Fruit fly (Drosophila melanogaster): ENCODE data around the gene CG17036.

The CG17036 gene

dm6 chr2L:12700381-12700963, at the start of gene CG17036:
TSS of gene CG17036 (minus strand) at chr2L:12700746.
- TF ChIP-seq noc (tag; optimal IDR thresholded peaks at IDR 0.05): peak; percentile 37

dm6 chr2L:12750060-12750459, 49.5 kb upstream of the CG17036 start:
- TF ChIP-seq noc (tag; optimal IDR thresholded peaks at IDR 0.05): no peak

- TF ChIP-seq noc (tag; optimal IDR thresholded peaks at IDR 0.05): peak; percentile 92
These were observed 21.3 kb upstream of the CG17036 start, which contains the start of gene Pih1D1 for dm6 chr2L:12721794-12722315. TSS of gene Pih1D1 (minus strand) at chr2L:12721843.

- TF ChIP-seq noc (tag; optimal IDR thresholded peaks at IDR 0.05): peak; percentile 84
These were observed 20.2 kb upstream of the CG17036 start for dm6 chr2L:12720430-12721396.

dm6 chr2L:12719712-12720429, 19.3 kb upstream of the CG17036 start:
- TF ChIP-seq noc (tag; optimal IDR thresholded peaks at IDR 0.05): peak; percentile 17

dm6 chr2L:12718437-12719376, 18.2 kb upstream of the CG17036 start, which contains the start of gene MRP:
TSS of gene MRP (plus strand) at chr2L:12719045.
- peak; percentile 44 for TF ChIP-seq noc (tag; optimal IDR thresholded peaks at IDR 0.05)

- TF ChIP-seq noc (tag; optimal IDR thresholded peaks at IDR 0.05): no peak
These were observed 12.3 kb upstream of the CG17036 start, which contains the start of gene CG5787 for dm6 chr2L:12712852-12713251. TSS of gene CG5787 (minus strand) at chr2L:12712952.

dm6 chr2L:12712255-12712654, 11.7 kb upstream of the CG17036 start:
- no peak for TF ChIP-seq noc (tag; optimal IDR thresholded peaks at IDR 0.05)

dm6 chr2L:12708576-12708975, 8.0 kb upstream of the CG17036 start:
- no peak for TF ChIP-seq noc (tag; optimal IDR thresholded peaks at IDR 0.05)

- peak; percentile 32 for TF ChIP-seq noc (tag; optimal IDR thresholded peaks at IDR 0.05)
These were observed 7.0 kb upstream of the CG17036 start, which contains the start of the genes CG6180 and CG15484 for dm6 chr2L:12707540-12707939. TSS of gene CG6180 (plus strand) at chr2L:12707661. TSS of gene CG15484 (minus strand) at chr2L:12707711.

- peak; percentile 24 for TF ChIP-seq noc (tag; optimal IDR thresholded peaks at IDR 0.05)
These were observed 4.8 kb upstream of the CG17036 start for dm6 chr2L:12705376-12705775.

dm6 chr2L:12704418-12704920, 3.9 kb upstream of the CG17036 start, which contains the start of the genes CG5776 and spict:
TSS of gene CG5776 (minus strand) at chr2L:12704451.
TSS of gene spict (plus strand) at chr2L:12704725.
- TF ChIP-seq noc (tag; optimal IDR thresholded peaks at IDR 0.05): peak; percentile 79

dm6 chr2L:12701498-12701897, 952 bp upstream of the CG17036 start:
- TF ChIP-seq noc (tag; optimal IDR thresholded peaks at IDR 0.05): peak; percentile 6

- TF ChIP-seq noc (tag; optimal IDR thresholded peaks at IDR 0.05): no peak
These were observed 3.3 kb downstream of the CG17036 start, which contains the start of gene CG5781 for dm6 chr2L:12697223-12697622. TSS of gene CG5781 (minus strand) at chr2L:12697323.
